Worm (Caenorhabditis elegans) whole organism, young adult: ENCODE data around the gene hip-1.

Experiments
- B0019.2 ChIP-seq: fragments of 200-800 bp; sonication (Bioruptor generic); conservative IDR thresholded peaks from 2 replicates; pipeline ENCODE4 v1.3.6; 2022; ENCODE audit warnings: missing genetic modification reagents, missing genetic modification characterization, missing compliant biosample characterization
- F23B12.7 ChIP-seq: sonication (generic microtip); optimal IDR thresholded peaks from 2 replicates; lab custom pipeline; 2017; ENCODE audit warnings: missing genetic modification characterization, mild to moderate bottlenecking, missing compliant biosample characterization, antibody characterized with exemption, moderate library complexity; ENCODE audit not compliant: insufficient read depth
- F33H1.4 ChIP-seq: fragments of 200-800 bp; sonication (Bioruptor generic); IDR thresholded peaks from 2 replicates; pipeline ENCODE4 v1.3.6; 2022; ENCODE audit warnings: missing genetic modification reagents, missing genetic modification characterization, missing compliant biosample characterization
- F57A8.1 ChIP-seq: fragments of 200-800 bp; sonication (Bioruptor generic); optimal IDR thresholded peaks from 2 replicates; lab custom pipeline; 2018; ENCODE audit warnings: mild to moderate bottlenecking, missing genetic modification characterization, moderate library complexity, missing compliant biosample characterization
- Y53F4B.3 ChIP-seq: fragments of 200-800 bp; sonication (Bioruptor generic); IDR thresholded peaks from 2 replicates; pipeline ENCODE4 v1.3.6; 2022; ENCODE audit warnings: missing genetic modification reagents, missing genetic modification characterization, missing compliant biosample characterization
- Y56A3A.18 ChIP-seq: fragments of 200-800 bp; sonication (Bioruptor generic); IDR thresholded peaks from 2 replicates; pipeline ENCODE4 v1.3.6; 2022; ENCODE audit warnings: missing genetic modification reagents, missing genetic modification characterization, missing compliant biosample characterization
- Y95B8A.8 ChIP-seq: fragments of 200-800 bp; sonication (Bioruptor generic); IDR thresholded peaks from 2 replicates; pipeline ENCODE4 v1.3.6; 2022; ENCODE audit warnings: missing genetic modification reagents, missing genetic modification characterization, missing compliant biosample characterization
- ZK185.1 ChIP-seq: sonication (generic microtip); optimal IDR thresholded peaks from 2 replicates; lab custom pipeline; 2016; ENCODE audit warnings: mild to moderate bottlenecking, missing genetic modification characterization, missing compliant biosample characterization; ENCODE audit not compliant: poor library complexity, severe bottlenecking
- aptf-2 ChIP-seq: fragments of 200-800 bp; sonication (Bioruptor generic); conservative IDR thresholded peaks from 2 replicates; pipeline ENCODE4 v1.3.6; 2022; ENCODE audit warnings: missing genetic modification reagents, missing genetic modification characterization, missing compliant biosample characterization
- athp-1 ChIP-seq: sonication (generic microtip); optimal IDR thresholded peaks from 2 replicates; lab custom pipeline; 2017; ENCODE audit warnings: mild to moderate bottlenecking, missing genetic modification characterization, missing compliant biosample characterization
- attf-3 ChIP-seq: fragments of 200-800 bp; sonication (Bioruptor generic); conservative IDR thresholded peaks from 2 replicates; pipeline ENCODE4 v1.3.6; 2022; ENCODE audit warnings: missing genetic modification reagents, missing genetic modification characterization, missing compliant biosample characterization
- bed-1 ChIP-seq: fragments of 200-800 bp; sonication (Bioruptor generic); IDR thresholded peaks from 2 replicates; pipeline ENCODE4 v1.3.6; 2022; ENCODE audit warnings: missing genetic modification reagents, missing genetic modification characterization, missing compliant biosample characterization
- ccch-3 ChIP-seq: fragments of 200-800 bp; sonication (Bioruptor generic); optimal IDR thresholded peaks from 2 replicates; lab custom pipeline; 2018; ENCODE audit warnings: mild to moderate bottlenecking, missing genetic modification characterization, missing compliant biosample characterization
- ceh-100 ChIP-seq: fragments of 200-800 bp; sonication (Bioruptor generic); IDR thresholded peaks from 2 replicates; pipeline ENCODE4 v1.3.6; 2022; ENCODE audit warnings: missing genetic modification reagents, missing genetic modification characterization, missing compliant biosample characterization
- ceh-27 ChIP-seq: fragments of 200-800 bp; sonication (Bioruptor generic); optimal IDR thresholded peaks from 2 replicates; lab custom pipeline; 2018; ENCODE audit warnings: mild to moderate bottlenecking, missing genetic modification characterization, moderate library complexity, missing compliant biosample characterization
- chd-7 ChIP-seq: sonication (generic microtip); optimal IDR thresholded peaks from 2 replicates; lab custom pipeline; 2016; ENCODE audit warnings: mild to moderate bottlenecking, missing genetic modification characterization, moderate library complexity, missing compliant biosample characterization
- dox-1 ChIP-seq: fragments of 200-800 bp; sonication (Bioruptor generic); IDR thresholded peaks from 2 replicates; pipeline ENCODE4 v1.3.6; 2022; ENCODE audit warnings: missing genetic modification reagents, missing genetic modification characterization, missing compliant biosample characterization
- dpl-1 ChIP-seq: fragments of 150-350 bp; optimal IDR thresholded peaks from 2 replicates; lab custom pipeline; 2014; ENCODE audit warnings: missing biosample characterization, missing genetic modification reagents, missing genetic modification characterization
- egrh-3 ChIP-seq: fragments of 200-800 bp; sonication (Bioruptor generic); IDR thresholded peaks from 2 replicates; pipeline ENCODE4 v1.3.6; 2022; ENCODE audit warnings: missing genetic modification reagents, missing genetic modification characterization, missing compliant biosample characterization
- hlh-12 ChIP-seq: sonication (generic microtip); optimal IDR thresholded peaks from 2 replicates; lab custom pipeline; 2016; ENCODE audit warnings: missing genetic modification characterization, missing compliant biosample characterization
- hmg-1.2 ChIP-seq: fragments of 200-800 bp; sonication (Bioruptor generic); IDR thresholded peaks from 2 replicates; pipeline ENCODE4 v1.3.6; 2022; ENCODE audit warnings: missing genetic modification reagents, missing genetic modification characterization, missing compliant biosample characterization
- hsf-1 ChIP-seq: fragments of 200-800 bp; sonication (Bioruptor generic); IDR thresholded peaks from 2 replicates; pipeline ENCODE4 v1.3.6; 2022; ENCODE audit warnings: missing genetic modification reagents, missing genetic modification characterization, missing compliant biosample characterization
- lin-26 ChIP-seq: fragments of 200-800 bp; sonication (Bioruptor generic); IDR thresholded peaks from 2 replicates; pipeline ENCODE4 v1.3.6; 2022; ENCODE audit warnings: missing genetic modification reagents, missing genetic modification characterization, missing compliant biosample characterization
- lin-40 ChIP-seq: sonication (generic microtip); optimal IDR thresholded peaks from 2 replicates; lab custom pipeline; 2016; ENCODE audit warnings: missing genetic modification characterization, mild to moderate bottlenecking, missing compliant biosample characterization, missing genotype, missing genetic modification reagents
- lin-54 ChIP-seq: fragments of 200-800 bp; sonication (Bioruptor generic); optimal IDR thresholded peaks from 2 replicates; lab custom pipeline; 2018; ENCODE audit warnings: mild to moderate bottlenecking, missing genetic modification characterization, missing compliant biosample characterization
- lsy-27 ChIP-seq: sonication (generic microtip); optimal IDR thresholded peaks from 2 replicates; lab custom pipeline; 2017; ENCODE audit warnings: missing genetic modification characterization, mild to moderate bottlenecking, missing compliant biosample characterization, antibody characterized with exemption, missing genotype, borderline replicate concordance; ENCODE audit not compliant: insufficient read depth
- nhr-179 ChIP-seq: sonication (generic microtip); optimal IDR thresholded peaks from 2 replicates; lab custom pipeline; 2016; ENCODE audit warnings: mild to moderate bottlenecking, missing genetic modification characterization, missing compliant biosample characterization
- nhr-80 ChIP-seq: sonication (generic microtip); optimal IDR thresholded peaks from 2 replicates; lab custom pipeline; 2016; ENCODE audit warnings: missing genetic modification characterization, missing compliant biosample characterization
- nhr-90 ChIP-seq: sonication (generic microtip); optimal IDR thresholded peaks from 2 replicates; lab custom pipeline; 2016; ENCODE audit warnings: missing genotype, mild to moderate bottlenecking, missing genetic modification characterization, missing compliant biosample characterization
- rpc-1 ChIP-seq, 2 experiments: fragments of 150-350 bp in 1 of 2; sonication (generic microtip) in 1 of 2; optimal IDR thresholded peaks; 2 replicates each; lab custom pipeline; 2014 to 2018; ENCODE audit warnings: missing biosample characterization in 1 of 2, missing genetic modification characterization in 1 of 2, missing genetic modification reagents in 1 of 2, missing genotype in 1 of 2
- sea-2 ChIP-seq: fragments of 200-800 bp; sonication (Bioruptor generic); IDR thresholded peaks from 2 replicates; pipeline ENCODE4 v1.3.6; 2022; ENCODE audit warnings: missing genetic modification characterization, missing compliant biosample characterization
- snpc-1.3 ChIP-seq: sonication (generic microtip); optimal IDR thresholded peaks from 2 replicates; lab custom pipeline; 2017; ENCODE audit warnings: missing genetic modification characterization, mild to moderate bottlenecking, missing compliant biosample characterization, antibody characterized with exemption, moderate library complexity, missing genotype, missing genetic modification reagents; ENCODE audit not compliant: insufficient read depth
- sptf-2 ChIP-seq: fragments of 200-800 bp; sonication (Bioruptor generic); optimal IDR thresholded peaks from 2 replicates; lab custom pipeline; 2018; ENCODE audit warnings: mild to moderate bottlenecking, missing genetic modification characterization, missing compliant biosample characterization
- unc-130 ChIP-seq: sonication (generic microtip); optimal IDR thresholded peaks from 2 replicates; lab custom pipeline; 2016; ENCODE audit warnings: missing genetic modification reagents, missing genetic modification characterization, missing compliant biosample characterization
- zfh-2 ChIP-seq: fragments of 200-800 bp; sonication (Bioruptor generic); conservative IDR thresholded peaks from 2 replicates; pipeline ENCODE4 v1.3.6; 2022; ENCODE audit warnings: missing genetic modification reagents, missing genetic modification characterization, missing compliant biosample characterization
- ztf-25 ChIP-seq: fragments of 200-800 bp; sonication (Bioruptor generic); IDR thresholded peaks from 2 replicates; pipeline ENCODE4 v1.3.6; 2022; ENCODE audit warnings: missing genetic modification reagents, missing genetic modification characterization, missing compliant biosample characterization
- ztf-6 ChIP-seq: fragments of 200-800 bp; sonication (Bioruptor generic); IDR thresholded peaks from 2 replicates; pipeline ENCODE4 v1.3.6; 2022; ENCODE audit warnings: missing genetic modification reagents, missing genetic modification characterization, missing compliant biosample characterization

hip-1 gene

ce11 chrIII:13652010-13652409 is 29.7 kb upstream of the hip-1 start:
- TF ChIP-seq ztf-6 (no peak), lin-54 (no peak), nhr-90 (tag; lab: Kevin White, UChicago) (no peak), F33H1.4 (GFP tag; lab: Robert Waterston, UW) (no peak), F57A8.1 (GFP tag; lab: Kevin White, UChicago) (no peak), hsf-1 (GFP tag; lab: Robert Waterston, UW) (no peak), ceh-27 (GFP tag; lab: Kevin White, UChicago) (no peak), sea-2 (no peak), Y53F4B.3 (no peak)
- TF ChIP-seq, all 124 proteins: peak for 0

- TF ChIP-seq zfh-2 (GFP tag; lab: Robert Waterston, UW) = peak; percentile 85
- TF ChIP-seq egrh-3 (GFP tag; lab: Robert Waterston, UW) = peak; percentile 77
- TF ChIP-seq dox-1 = peak; percentile 5; the same call in 1 of the 2 replicates
- TF ChIP-seq lin-26 = 0 out of 2 replicates have a peak, but pooled peaks have one; percentile 41
- no peak for TF ChIP-seq rpc-1 (optimal IDR thresholded peaks at IDR 0.05; lab: Kevin White, UChicago)
- no peak for TF ChIP-seq rpc-1 (tag; optimal IDR thresholded peaks at IDR 0.05; lab: Kevin White, UChicago)
- TF ChIP-seq hlh-12 (tag; lab: Kevin White, UChicago) = no peak
- TF ChIP-seq unc-130 (GFP tag; lab: Kevin White, UChicago) = no peak
Observed at ce11 chrIII:13651414-13651813, 29.1 kb upstream of the hip-1 start.

ce11 chrIII:13648540-13648939 is 26.2 kb upstream of the hip-1 start:
- TF ChIP-seq hmg-1.2 (no peak), zfh-2 (GFP tag; lab: Robert Waterston, UW) (peak; percentile 65)
- TF ChIP-seq, all 124 proteins: peak for 1

- TF ChIP-seq zfh-2 (GFP tag; lab: Robert Waterston, UW) (peak; percentile 91), egrh-3 (GFP tag; lab: Robert Waterston, UW) (peak; percentile 77), dox-1 (peak; percentile 19; the same call in 1 of the 2 replicates), ztf-6 (0 out of 2 replicates have a peak, but pooled peaks have one; percentile 8), nhr-90 (tag; lab: Kevin White, UChicago) (no peak), Y95B8A.8 (0 out of 2 replicates have a peak, but pooled peaks have one; percentile 11), ceh-100 (GFP tag; lab: Robert Waterston, UW) (no peak)
Observed at ce11 chrIII:13645885-13646488, 23.7 kb upstream of the hip-1 start.

- TF ChIP-seq F23B12.7 = no peak
- TF ChIP-seq F33H1.4 (GFP tag; lab: Robert Waterston, UW) = no peak
- no peak for TF ChIP-seq ZK185.1
- TF ChIP-seq zfh-2 (GFP tag; lab: Robert Waterston, UW) = peak; percentile 59
- no peak for TF ChIP-seq snpc-1.3 (tag; lab: Kevin White, UChicago)
- TF ChIP-seq bed-1 = no peak
- no peak for TF ChIP-seq ccch-3 (GFP tag; lab: Kevin White, UChicago)
- TF ChIP-seq, all 124 proteins: peak for 1
Observed at ce11 chrIII:13644279-13644678, 22.0 kb upstream of the hip-1 start.

ce11 chrIII:13643534-13643933 is 21.2 kb upstream of the hip-1 start, which contains the start of the genes drr-2 and set-16:
drr-2 (minus strand) TSS chrIII:13643570.
set-16 (plus strand) TSS chrIII:13643916.
- peak; percentile 89 for TF ChIP-seq ztf-6
- peak; percentile 78 for TF ChIP-seq dpl-1 (GFP tag; lab: Kevin White, UChicago)
- peak; percentile 93 for TF ChIP-seq lin-26
- TF ChIP-seq B0019.2 = peak; percentile 94
- peak; percentile 100 for TF ChIP-seq athp-1
- peak; percentile 82 for TF ChIP-seq lsy-27 (tag; lab: Kevin White, UChicago)
- TF ChIP-seq hlh-12 (tag; lab: Kevin White, UChicago) = no peak
- TF ChIP-seq chd-7 = peak; percentile 98
- peak; percentile 87 for TF ChIP-seq nhr-90 (tag; lab: Kevin White, UChicago)
- TF ChIP-seq lin-40 (tag; lab: Kevin White, UChicago) = peak; percentile 99
- TF ChIP-seq Y56A3A.18 = peak; percentile 95
- peak; percentile 85 for TF ChIP-seq nhr-80 (tag; lab: Kevin White, UChicago)
- 0 out of 2 replicates have a peak, but pooled peaks have one; percentile 14 for TF ChIP-seq aptf-2 (GFP tag; lab: Robert Waterston, UW)
- TF ChIP-seq sptf-2 = no peak
- peak; percentile 65 for TF ChIP-seq nhr-179 (tag; lab: Kevin White, UChicago)
- TF ChIP-seq attf-3 (GFP tag; lab: Robert Waterston, UW) = peak; percentile 78
- TF ChIP-seq ztf-25 (GFP tag; lab: Robert Waterston, UW) = no peak
